Worm (Caenorhabditis elegans) whole organism, L4/young adult: ENCODE data around the gene odr-1.

ENCODE experiments used
- W03F9.2 ChIP-seq: fragments of 150-350 bp; optimal IDR thresholded peaks from 2 replicates; lab custom pipeline; 2014; ENCODE audit warnings: missing biosample characterization, missing genetic modification characterization
- dao-5 ChIP-seq: sonication (generic microtip); optimal IDR thresholded peaks from 2 replicates; lab custom pipeline; 2016; ENCODE audit warnings: missing genotype, missing genetic modification characterization, moderate library complexity, missing compliant biosample characterization
- him-1 ChIP-seq: sonication (generic microtip); optimal IDR thresholded peaks from 2 replicates; lab custom pipeline; 2016; ENCODE audit warnings: missing genotype, missing genetic modification reagents, missing genetic modification characterization, missing compliant biosample characterization

Gene odr-1

DNA sequence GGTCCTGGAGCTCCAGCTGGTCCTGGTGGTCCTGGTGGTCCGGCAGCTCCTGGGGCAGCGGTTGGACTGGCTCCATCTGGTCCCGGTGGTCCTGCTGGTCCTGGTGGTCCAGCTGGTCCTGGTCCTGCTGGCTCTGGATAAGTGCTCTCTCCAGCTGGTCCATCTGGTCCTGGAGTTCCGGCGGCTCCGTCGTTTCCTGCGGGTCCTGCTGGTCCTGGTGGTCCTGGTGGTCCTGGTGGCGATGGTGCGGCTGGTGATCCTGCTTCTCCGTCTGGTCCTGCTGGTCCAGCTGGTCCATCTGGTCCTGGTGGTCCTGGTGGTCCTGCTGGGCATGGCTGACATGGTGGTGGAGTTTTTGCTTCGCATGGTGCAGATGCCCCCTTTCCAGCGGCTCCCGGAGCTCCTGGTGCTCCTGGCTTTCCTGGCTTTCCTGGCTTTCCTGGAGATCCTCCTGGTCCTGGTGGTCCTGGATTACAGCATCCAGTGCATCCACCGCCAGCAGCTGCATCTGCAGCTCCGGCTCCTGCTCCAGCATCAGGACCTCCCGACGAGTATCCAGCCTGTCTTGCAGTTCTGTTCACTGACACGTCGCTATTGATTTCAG is 40.5 kb downstream of the odr-1 start:
- TF ChIP-seq W03F9.2 (tag; lab: Kevin White, UChicago) (no peak), him-1 (tag; lab: Kevin White, UChicago) (no peak), dao-5 (tag; lab: Kevin White, UChicago) (no peak)

DNA sequence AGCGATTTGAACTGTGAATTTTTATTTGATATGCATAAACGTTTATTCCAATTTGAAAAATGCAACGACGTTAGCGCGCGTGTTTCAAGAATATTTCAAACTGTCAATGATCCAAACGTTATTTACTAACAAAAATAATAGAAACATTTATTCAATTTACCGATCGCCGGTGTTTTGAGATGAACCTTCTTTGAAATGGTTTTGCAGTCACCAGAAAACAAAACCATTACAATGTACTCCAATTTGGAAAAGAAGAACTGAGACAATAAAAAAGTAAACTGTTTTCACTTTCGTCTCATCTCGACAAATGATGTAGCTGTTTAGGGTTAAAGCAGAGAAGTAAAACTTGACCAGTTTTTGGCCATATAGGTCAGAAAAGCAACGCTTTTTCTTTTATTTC is 43.6 kb downstream of the odr-1 start, which contains the start of gene H06A10.1:
Gene H06A10.1, plus strand, starts transcription at position 301 of the 400 bp plus-strand sequence.
- TF ChIP-seq dao-5 (tag; lab: Kevin White, UChicago) (no peak), W03F9.2 (tag; lab: Kevin White, UChicago) (no peak), him-1 (tag; lab: Kevin White, UChicago) (no peak)

DNA sequence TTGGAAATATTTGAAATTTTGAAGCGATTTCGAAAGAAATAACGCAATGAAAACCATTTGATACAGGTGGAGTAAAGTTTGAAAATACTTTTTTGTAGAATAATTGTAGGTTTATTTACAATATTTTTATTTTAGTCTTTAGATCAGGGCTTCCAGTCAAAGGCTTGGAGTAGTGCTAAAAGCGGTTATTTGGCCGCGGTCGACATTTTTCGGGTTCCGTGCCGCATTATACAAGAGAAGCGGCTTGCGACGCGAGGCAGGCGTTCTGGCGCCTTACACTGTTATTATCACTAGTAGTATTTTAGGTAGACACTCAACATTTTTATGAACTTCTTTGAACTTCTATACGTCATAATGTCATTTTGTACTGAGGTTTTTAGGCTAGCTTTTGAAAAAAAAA is 44.3 kb downstream of the odr-1 start:
- no peak for TF ChIP-seq W03F9.2 (tag; lab: Kevin White, UChicago)
- no peak for TF ChIP-seq dao-5 (tag; lab: Kevin White, UChicago)
- TF ChIP-seq him-1 (tag; lab: Kevin White, UChicago), result no peak

DNA sequence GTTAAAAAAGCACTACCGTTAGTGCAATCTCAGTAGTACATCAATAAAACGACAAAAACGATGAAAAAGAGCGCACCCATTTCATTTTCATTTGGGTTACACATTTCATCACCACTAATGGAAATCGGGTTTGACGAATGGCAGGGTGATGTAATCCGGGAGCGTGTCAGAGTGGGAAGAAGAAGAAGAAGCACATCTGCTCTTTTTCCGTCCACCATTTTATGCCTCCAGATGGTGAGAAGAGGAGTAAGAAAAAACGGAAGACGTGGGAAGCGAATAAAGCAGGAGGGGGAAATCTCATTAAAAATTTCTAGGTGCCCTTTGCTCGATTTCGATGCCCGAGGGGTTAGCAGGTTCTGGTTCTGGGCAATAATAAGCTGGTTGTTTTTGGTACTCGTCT is 44.7 kb downstream of the odr-1 start:
- no peak for TF ChIP-seq dao-5 (tag; lab: Kevin White, UChicago)

DNA sequence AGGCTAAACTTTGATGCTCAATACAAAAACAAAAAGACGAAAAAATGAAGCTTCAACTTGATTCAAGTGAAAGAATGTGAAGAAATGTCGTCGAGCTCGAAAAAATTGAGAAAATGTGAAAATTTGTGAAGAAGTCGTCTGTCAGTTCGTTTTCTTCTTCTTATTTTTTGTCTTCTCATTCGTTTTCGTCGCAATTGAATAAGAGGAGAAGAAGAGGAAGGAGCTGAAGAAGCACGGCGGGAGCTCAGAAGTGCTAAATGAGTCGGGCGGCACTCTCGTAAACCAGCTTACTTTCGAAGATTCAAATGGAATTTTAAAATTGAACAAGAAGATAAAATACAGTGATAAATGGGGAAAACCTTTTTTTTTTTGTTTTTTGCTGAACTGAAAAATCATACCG is 45.6 kb downstream of the odr-1 start:
- TF ChIP-seq him-1 (tag; lab: Kevin White, UChicago), result no peak
- no peak for TF ChIP-seq W03F9.2 (tag; lab: Kevin White, UChicago)
- TF ChIP-seq dao-5 (tag; lab: Kevin White, UChicago), result no peak

DNA sequence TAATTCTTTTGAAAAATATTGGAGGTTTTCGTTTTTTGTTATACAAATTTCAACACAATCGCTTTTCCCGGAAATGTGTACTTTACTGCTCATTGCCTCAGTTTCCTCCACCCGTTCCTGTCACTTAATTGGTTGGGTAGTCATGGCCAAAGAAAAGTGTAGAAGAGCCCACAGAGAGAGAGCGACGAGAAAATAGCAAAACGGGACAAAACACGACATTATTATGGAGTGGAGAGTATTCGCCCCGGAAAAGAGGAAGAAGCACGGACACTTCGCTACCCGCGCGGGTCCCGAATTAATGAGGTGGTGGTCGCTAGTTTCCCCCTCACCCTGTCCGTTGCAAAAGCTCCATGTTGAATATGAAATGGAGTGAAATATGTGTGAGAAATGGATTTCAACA is 47.0 kb downstream of the odr-1 start:
- no peak for TF ChIP-seq him-1 (tag; lab: Kevin White, UChicago)
- no peak for TF ChIP-seq dao-5 (tag; lab: Kevin White, UChicago)
- no peak for TF ChIP-seq W03F9.2 (tag; lab: Kevin White, UChicago)

DNA sequence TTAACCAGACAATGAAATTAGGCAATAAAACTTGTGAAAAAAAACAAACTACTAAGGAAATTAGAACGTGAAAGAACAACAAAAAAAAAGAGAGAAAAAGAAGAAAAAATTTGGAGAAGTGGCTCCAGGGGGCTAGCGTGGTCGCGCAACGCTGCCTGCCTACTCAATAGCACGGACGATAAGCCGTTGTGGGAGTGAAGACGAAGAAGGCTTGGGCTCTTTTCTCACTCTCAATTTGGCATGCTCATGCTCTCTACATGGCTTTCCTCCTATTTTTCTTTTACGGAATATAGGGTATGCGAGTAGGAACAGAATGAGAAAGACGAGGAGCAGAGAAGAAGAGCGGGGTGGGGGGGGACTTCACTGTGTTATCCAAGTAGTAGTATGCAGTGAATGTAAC is 48.5 kb downstream of the odr-1 start:
- TF ChIP-seq W03F9.2 (tag; lab: Kevin White, UChicago) (no peak), him-1 (tag; lab: Kevin White, UChicago) (peak; percentile 85), dao-5 (tag; lab: Kevin White, UChicago) (no peak)

DNA sequence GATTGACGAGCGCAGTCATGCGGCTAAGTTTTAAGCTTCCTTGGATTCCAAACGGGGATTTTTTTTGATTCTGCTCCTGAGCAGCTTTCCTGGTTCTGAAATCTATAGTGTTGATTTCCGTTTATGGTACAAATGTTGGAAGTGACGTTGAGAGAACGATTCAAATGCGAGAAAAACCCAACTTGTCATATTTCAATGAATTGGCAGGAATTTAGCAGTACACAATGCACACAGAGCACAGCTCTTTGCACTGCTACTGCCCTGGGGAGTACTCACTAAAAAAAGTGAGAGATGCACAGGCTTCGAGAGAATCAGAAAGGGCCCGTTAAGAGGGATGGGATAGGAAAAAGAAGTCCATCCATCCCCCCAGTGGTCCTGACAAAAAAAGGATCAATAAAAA is 50.2 kb downstream of the odr-1 start, which contains the start of gene sad-1:
Gene sad-1, minus strand, starts transcription at position 101 of the 400 bp plus-strand sequence.
- TF ChIP-seq him-1 (tag; lab: Kevin White, UChicago), result no peak
- no peak for TF ChIP-seq dao-5 (tag; lab: Kevin White, UChicago)
- no peak for TF ChIP-seq W03F9.2 (tag; lab: Kevin White, UChicago)

DNA sequence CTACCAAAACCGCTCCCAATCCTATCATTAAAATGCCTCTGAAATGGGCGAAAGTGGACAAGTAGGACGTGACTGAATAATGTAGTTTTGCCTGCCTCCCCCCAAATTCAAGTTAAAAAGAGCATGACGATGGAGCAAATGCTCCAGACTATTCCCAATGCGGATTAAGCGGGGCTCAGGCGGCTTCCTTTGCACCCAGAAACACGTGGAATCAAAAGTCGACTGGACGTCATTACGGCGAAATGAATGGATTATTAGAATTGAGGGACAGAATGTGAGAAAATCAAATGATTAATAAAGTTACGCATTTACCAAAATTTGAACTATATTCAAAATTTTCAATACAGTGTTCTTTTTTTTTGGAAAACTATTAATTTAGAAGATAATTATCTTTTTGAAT is 50.9 kb downstream of the odr-1 start:
- TF ChIP-seq him-1 (tag; lab: Kevin White, UChicago) (no peak), W03F9.2 (tag; lab: Kevin White, UChicago) (no peak), dao-5 (tag; lab: Kevin White, UChicago) (no peak)

DNA sequence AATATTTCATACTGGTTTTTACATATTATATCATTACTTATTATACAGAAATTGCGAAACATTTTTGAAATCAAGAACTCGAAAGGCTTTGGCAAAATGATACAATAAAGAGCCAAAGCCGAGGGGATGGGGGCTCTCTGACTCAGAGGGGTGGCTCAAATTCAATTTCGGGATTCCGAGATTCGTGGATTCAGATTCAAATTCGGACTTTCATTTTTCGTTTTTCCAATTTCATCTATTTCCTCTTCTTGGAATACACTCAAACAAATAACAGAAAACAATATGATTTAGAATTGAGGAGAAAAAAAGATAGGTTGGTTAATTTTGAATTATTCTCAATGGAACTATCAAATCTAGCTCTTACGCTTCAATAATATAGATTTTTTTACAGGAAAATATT is 51.7 kb downstream of the odr-1 start:
- TF ChIP-seq him-1 (tag; lab: Kevin White, UChicago) (no peak), W03F9.2 (tag; lab: Kevin White, UChicago) (no peak), dao-5 (tag; lab: Kevin White, UChicago) (no peak)
